Worm (Caenorhabditis elegans) whole organism, L3 larva: ENCODE results near the gene B0496.1.

Experiments
- ceh-82 ChIP-seq: fragments of 150-350 bp; optimal IDR thresholded peaks from 2 replicates; lab custom pipeline; 2014; ENCODE audit warnings: missing biosample characterization, missing genetic modification characterization
- eor-1 ChIP-seq, 2 experiments: fragments of 150-350 bp; optimal IDR thresholded peaks; 2 replicates each; lab custom pipeline; 2014 to 2018; ENCODE audit warnings: missing biosample characterization in 2 of 2, missing genetic modification characterization in 2 of 2
- pha-4 ChIP-seq: fragments of 150-350 bp; optimal IDR thresholded peaks from 2 replicates; lab custom pipeline; 2014; ENCODE audit warnings: missing biosample characterization, missing genetic modification reagents, missing genetic modification characterization
- snpc-4 ChIP-seq: fragments of 150-350 bp; optimal IDR thresholded peaks from 2 replicates; lab custom pipeline; 2014; ENCODE audit warnings: missing biosample characterization, missing genetic modification characterization

ce11 chrIV:7445995-7446394, at the start of gene B0496.1:
- TF ChIP-seq snpc-4 (tag; lab: Kevin White, UChicago) (no peak), eor-1 (tag; optimal IDR thresholded peaks at IDR 0.05; lab: Kevin White, UChicago) (no peak), pha-4 (no peak), ceh-82 (tag; lab: Kevin White, UChicago) (no peak)
